Worm (Caenorhabditis elegans): Measurements from ENCODE around the gene C08B6.8.

DNA sequence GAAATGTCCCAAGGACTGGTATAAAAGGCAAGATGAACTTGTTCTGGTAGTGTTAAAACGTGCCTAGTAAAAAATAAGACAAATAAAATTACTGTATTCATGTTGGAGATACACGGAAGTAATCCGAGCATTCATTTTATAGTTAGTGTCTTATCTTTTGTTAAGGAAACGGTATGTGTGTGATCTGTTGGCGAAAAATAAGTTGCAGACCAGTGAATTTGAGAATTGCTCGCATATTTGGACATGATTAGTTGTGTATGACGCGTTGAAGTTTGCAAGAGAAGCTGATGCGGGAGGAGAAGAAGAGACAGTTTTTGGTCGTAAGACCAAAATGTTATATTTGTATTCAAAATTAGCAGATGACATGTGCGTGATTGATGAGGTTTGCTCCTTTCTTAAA lies 32.5 kb upstream of the C08B6.8 start, which contains the start of gene C08B6.14:
- no peak for TF ChIP-seq madf-2 (tag; optimal IDR thresholded peaks at IDR 0.05)
- no peak for TF ChIP-seq nhr-11 (tag; optimal IDR thresholded peaks at IDR 0.05)
- TF ChIP-seq pqm-1 (tag; optimal IDR thresholded peaks at IDR 0.05), result no peak
- TF ChIP-seq ceh-24 (tag; optimal IDR thresholded peaks at IDR 0.05), result no peak
